Worm (Caenorhabditis elegans): ENCODE measurements around the gene R151.2.

R151.2 gene

DNA sequence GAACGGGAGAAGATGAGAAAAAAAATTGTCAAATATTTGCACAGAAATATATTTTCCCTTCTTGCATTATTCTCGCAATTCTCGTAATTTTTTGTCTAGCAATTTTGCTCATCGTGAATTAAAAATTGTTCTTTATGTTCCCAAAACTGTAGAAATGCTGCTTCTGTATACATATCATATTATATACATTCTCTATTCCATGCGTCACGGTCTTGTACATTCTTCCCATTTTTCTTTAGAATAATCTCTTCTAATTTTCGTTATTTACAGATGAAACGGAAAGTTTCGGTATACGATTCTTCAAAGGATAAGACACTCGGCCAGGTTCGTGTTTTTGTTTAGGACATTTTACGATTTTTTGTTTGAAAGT lies 42.2 kb upstream of the R151.2 start, which contains the start of gene acs-4:
acs-4 (plus strand) TSS at position 271 of the 370 bp plus-strand sequence.
- TF ChIP-seq unc-62 (GFP tag; optimal IDR thresholded peaks at IDR 0.05 in 1 of 2) (peak in 1 of 2 experiments; percentile 53), unc-62 (tag; optimal IDR thresholded peaks at IDR 0.05) (no peak), dmd-6 (GFP tag; IDR thresholded peaks at IDR 0.05) (no peak)

DNA sequence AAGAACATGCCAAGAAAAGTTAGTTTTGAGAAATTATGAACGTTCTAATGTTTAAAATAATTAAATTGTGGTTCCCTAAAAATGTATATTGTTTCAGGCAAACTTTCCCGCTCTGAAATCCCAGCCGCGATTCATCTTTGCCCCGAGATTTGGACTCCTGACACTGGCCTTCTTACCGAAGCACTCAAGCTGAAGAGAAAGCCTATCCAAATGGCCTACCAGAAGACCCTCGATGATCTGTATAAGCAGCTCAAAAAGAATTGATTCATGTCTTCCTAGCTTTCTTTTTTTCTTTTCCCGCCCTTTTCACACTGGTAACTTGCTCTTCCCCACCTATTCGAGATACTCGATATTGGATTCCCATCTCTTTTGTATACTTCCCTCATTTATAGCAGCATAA lies 39.7 kb upstream of the R151.2 start:
- TF ChIP-seq unc-62 (GFP tag; optimal IDR thresholded peaks at IDR 0.05 in 1 of 2) (peak in 1 of 2 experiments; percentile 90), unc-62 (tag; optimal IDR thresholded peaks at IDR 0.05) (no peak), aha-1 (tag) (peak; percentile 81), lin-39 (tag; optimal IDR thresholded peaks at IDR 0.05) (no peak)

DNA sequence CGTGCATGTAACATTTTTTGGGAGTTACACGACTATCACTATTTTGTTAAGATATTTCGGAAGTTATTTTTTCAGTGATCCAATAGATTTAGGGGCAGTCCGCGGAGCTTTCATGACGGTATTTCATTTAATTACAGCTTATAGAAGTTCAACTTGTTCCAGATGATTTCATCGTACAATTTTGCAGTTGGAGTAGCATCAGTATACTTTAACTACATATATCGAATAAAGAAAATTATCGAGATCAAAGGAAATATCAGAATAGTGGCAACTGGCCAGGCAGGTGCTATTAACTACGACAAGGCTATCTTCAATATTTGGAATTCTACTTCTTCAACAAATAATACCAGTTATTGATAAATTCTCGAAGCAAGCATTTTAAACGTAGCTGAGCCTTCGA lies 31.3 kb upstream of the R151.2 start:
- TF ChIP-seq dmd-6 (GFP tag; IDR thresholded peaks at IDR 0.05): no peak
- no peak for TF ChIP-seq dpl-1 (GFP tag; optimal IDR thresholded peaks at IDR 0.05)
- TF ChIP-seq Y75B8A.6 (GFP tag; IDR thresholded peaks at IDR 0.05): no peak
- no peak for TF ChIP-seq zip-11 (GFP tag; IDR thresholded peaks at IDR 0.05)
- TF ChIP-seq lin-15B (tag; optimal IDR thresholded peaks at IDR 0.05): no peak
- 0 out of 2 replicates have a peak, but pooled peaks have one; percentile 35 for TF ChIP-seq lin-1 (GFP tag; IDR thresholded peaks at IDR 0.05)
- no peak for TF ChIP-seq mdl-1 (tag; optimal IDR thresholded peaks at IDR 0.05)
- TF ChIP-seq php-3 (GFP tag; IDR thresholded peaks at IDR 0.05): 0 out of 2 replicates have a peak, but pooled peaks have one; percentile 28
- TF ChIP-seq F44E2.7 (GFP tag; IDR thresholded peaks at IDR 0.05): no peak
- TF ChIP-seq dmd-8 (GFP tag; IDR thresholded peaks at IDR 0.05): no peak
- TF ChIP-seq arid-1 (GFP tag; conservative IDR thresholded peaks at IDR 0.05): no peak
- no peak for TF ChIP-seq lir-3 (tag; optimal IDR thresholded peaks at IDR 0.05)
- TF ChIP-seq vab-7 (GFP tag; IDR thresholded peaks at IDR 0.05): no peak
- no peak for TF ChIP-seq ces-1 (GFP tag; optimal IDR thresholded peaks at IDR 0.05)
- TF ChIP-seq daf-19 (GFP tag; conservative IDR thresholded peaks at IDR 0.05): 0 out of 2 replicates have a peak, but pooled peaks have one; percentile 40
- no peak for TF ChIP-seq sdz-12 (GFP tag; optimal IDR thresholded peaks at IDR 0.05)
- peak; percentile 65 for TF ChIP-seq F49E8.2 (tag; optimal IDR thresholded peaks at IDR 0.05; ENCODE audit: borderline replicate concordance)
- no peak for TF ChIP-seq fos-1 (tag; optimal IDR thresholded peaks at IDR 0.05)
- TF ChIP-seq ctbp-1 (GFP tag; IDR thresholded peaks at IDR 0.05): no peak
- TF ChIP-seq hmg-1.1 (GFP tag; IDR thresholded peaks at IDR 0.05): no peak
- TF ChIP-seq ztf-7 (tag; optimal IDR thresholded peaks at IDR 0.05): no peak
- no peak for TF ChIP-seq hlh-30 (tag; optimal IDR thresholded peaks at IDR 0.05; ENCODE audit: insufficient read depth)
- TF ChIP-seq nhr-25 (tag; optimal IDR thresholded peaks at IDR 0.05; ENCODE audit: borderline replicate concordance, insufficient read depth): no peak
- TF ChIP-seq Y5F2A.4 (GFP tag; optimal IDR thresholded peaks at IDR 0.05): no peak
- 0 out of 2 replicates have a peak, but pooled peaks have one; percentile 41 for TF ChIP-seq Y105C5A.15 (GFP tag; IDR thresholded peaks at IDR 0.05)
- TF ChIP-seq daf-16 (GFP tag; optimal IDR thresholded peaks at IDR 0.05): no peak
- no peak for TF ChIP-seq daf-16 (tag; optimal IDR thresholded peaks at IDR 0.05)
- TF ChIP-seq spr-3 (GFP tag; optimal IDR thresholded peaks at IDR 0.05): no peak
- peak; percentile 48 for TF ChIP-seq lin-38 (GFP tag; IDR thresholded peaks at IDR 0.05)
- no peak for TF ChIP-seq skn-1 (tag; optimal IDR thresholded peaks at IDR 0.05)
- TF ChIP-seq gei-8 (GFP tag; optimal IDR thresholded peaks at IDR 0.05): no peak
- no peak for TF ChIP-seq lin-29 (GFP tag; IDR thresholded peaks at IDR 0.05)
- no peak for TF ChIP-seq aha-1 (tag)
- TF ChIP-seq ceh-62 (tag; optimal IDR thresholded peaks at IDR 0.05): no peak
- no peak for TF ChIP-seq nhr-76 (tag; optimal IDR thresholded peaks at IDR 0.05)
- TF ChIP-seq zag-1 (tag; optimal IDR thresholded peaks at IDR 0.05): no peak
- TF ChIP-seq spr-1 (tag; optimal IDR thresholded peaks at IDR 0.05): no peak
- no peak for TF ChIP-seq F26F4.8 (GFP tag; conservative IDR thresholded peaks at IDR 0.05)
- no peak for TF ChIP-seq nhr-111 (GFP tag; optimal IDR thresholded peaks at IDR 0.05)
- peak; percentile 39; the same call in 1 of the 2 replicates for TF ChIP-seq Y48G9A.11 (GFP tag; IDR thresholded peaks at IDR 0.05)
- no peak for TF ChIP-seq nhr-41 (GFP tag; IDR thresholded peaks at IDR 0.05)
- TF ChIP-seq hlh-11 (tag; optimal IDR thresholded peaks at IDR 0.05): no peak
- TF ChIP-seq zfp-2 (tag; optimal IDR thresholded peaks at IDR 0.05): no peak
- TF ChIP-seq lin-13 (GFP tag; optimal IDR thresholded peaks at IDR 0.05): no peak
- no peak for TF ChIP-seq nhr-48 (tag; optimal IDR thresholded peaks at IDR 0.05)
